Worm (Caenorhabditis elegans) whole organism, late embryonic: ENCODE data around the gene K12H6.7.
A peak's percentile ranks its signal among the peaks of the same experiment; 100 is the strongest.

Experiments used
- Y22D7AL.16 ChIP-seq: sonication (generic microtip); optimal IDR thresholded peaks from 2 replicates; lab custom pipeline; 2016; ENCODE audit warnings: missing genetic modification characterization, missing compliant biosample characterization
- ahr-1 ChIP-seq: sonication (generic microtip); optimal IDR thresholded peaks from 2 replicates; lab custom pipeline; 2016; ENCODE audit warnings: missing genetic modification characterization, missing compliant biosample characterization
- ceh-14 ChIP-seq: sonication (generic microtip); optimal IDR thresholded peaks from 2 replicates; lab custom pipeline; 2016; ENCODE audit warnings: missing genotype, missing genetic modification characterization, missing compliant biosample characterization
- ceh-2 ChIP-seq: sonication (generic microtip); optimal IDR thresholded peaks from 2 replicates; lab custom pipeline; 2016; ENCODE audit warnings: missing genotype, missing genetic modification characterization, missing compliant biosample characterization
- ceh-22 ChIP-seq: sonication (generic microtip); optimal IDR thresholded peaks from 2 replicates; lab custom pipeline; 2017; ENCODE audit warnings: missing biosample characterization, missing genetic modification characterization
- ceh-24 ChIP-seq: sonication (generic microtip); optimal IDR thresholded peaks from 2 replicates; lab custom pipeline; 2016; ENCODE audit warnings: mild to moderate bottlenecking, missing genetic modification characterization, missing compliant biosample characterization
- ceh-30 ChIP-seq: fragments of 150-350 bp; optimal IDR thresholded peaks from 2 replicates; lab custom pipeline; 2014; ENCODE audit warnings: missing biosample characterization, missing genetic modification characterization
- ceh-31 ChIP-seq: sonication (generic microtip); optimal IDR thresholded peaks from 2 replicates; lab custom pipeline; 2016; ENCODE audit warnings: missing genetic modification characterization, missing compliant biosample characterization
- ceh-6 ChIP-seq: fragments of 200-800 bp; sonication (Bioruptor generic); optimal IDR thresholded peaks from 2 replicates; lab custom pipeline; 2018; ENCODE audit warnings: mild to moderate bottlenecking, missing genetic modification characterization, missing compliant biosample characterization
- che-1 ChIP-seq: sonication (generic microtip); optimal IDR thresholded peaks from 2 replicates; lab custom pipeline; 2016; ENCODE audit warnings: mild to moderate bottlenecking, missing genetic modification characterization, missing compliant biosample characterization
- dmd-4 ChIP-seq: sonication (generic microtip); optimal IDR thresholded peaks from 2 replicates; lab custom pipeline; 2016; ENCODE audit warnings: borderline replicate concordance, missing genetic modification characterization, missing compliant biosample characterization
- dve-1 ChIP-seq: sonication (generic microtip); optimal IDR thresholded peaks from 2 replicates; lab custom pipeline; 2017; ENCODE audit warnings: antibody characterized with exemption, mild to moderate bottlenecking, missing genetic modification characterization, missing compliant biosample characterization
- elt-2 ChIP-seq: sonication (generic microtip); optimal IDR thresholded peaks from 2 replicates; lab custom pipeline; 2016; ENCODE audit warnings: missing genetic modification reagents, missing genetic modification characterization, missing compliant biosample characterization
- ets-4 ChIP-seq: sonication (generic microtip); optimal IDR thresholded peaks from 2 replicates; lab custom pipeline; 2016; ENCODE audit warnings: missing genetic modification characterization, missing compliant biosample characterization
- eyg-1 ChIP-seq: sonication (generic microtip); optimal IDR thresholded peaks from 2 replicates; lab custom pipeline; 2016; ENCODE audit warnings: missing genotype, missing genetic modification characterization, missing compliant biosample characterization
- fax-1 ChIP-seq: sonication (generic microtip); optimal IDR thresholded peaks from 2 replicates; lab custom pipeline; 2016; ENCODE audit warnings: missing genotype, missing genetic modification characterization, missing compliant biosample characterization
- fkh-10 ChIP-seq: fragments of 150-350 bp; optimal IDR thresholded peaks from 2 replicates; lab custom pipeline; 2014; ENCODE audit warnings: missing biosample characterization, missing genetic modification reagents, missing genetic modification characterization
- hlh-13 ChIP-seq: fragments of 200-800 bp; sonication (Bioruptor generic); optimal IDR thresholded peaks from 2 replicates; lab custom pipeline; 2018; ENCODE audit warnings: mild to moderate bottlenecking, missing genetic modification characterization, missing compliant biosample characterization
- hlh-30 ChIP-seq: sonication (generic microtip); optimal IDR thresholded peaks from 2 replicates; lab custom pipeline; 2017; ENCODE audit warnings: antibody characterized with exemption, missing genetic modification characterization, missing compliant biosample characterization; ENCODE audit not compliant: insufficient read depth
- hlh-6 ChIP-seq: sonication (generic microtip); optimal IDR thresholded peaks from 2 replicates; lab custom pipeline; 2016; ENCODE audit warnings: missing genotype, missing genetic modification characterization, missing compliant biosample characterization
- lim-6 ChIP-seq: sonication (generic microtip); optimal IDR thresholded peaks from 2 replicates; lab custom pipeline; 2016; ENCODE audit warnings: missing genetic modification characterization, missing compliant biosample characterization
- nfya-1 ChIP-seq: sonication (generic microtip); optimal IDR thresholded peaks from 2 replicates; lab custom pipeline; 2017; ENCODE audit warnings: missing genetic modification characterization, mild to moderate bottlenecking, missing compliant biosample characterization, antibody characterized with exemption, moderate library complexity
- npax-4 ChIP-seq: sonication (generic microtip); optimal IDR thresholded peaks from 2 replicates; lab custom pipeline; 2016; ENCODE audit warnings: missing genetic modification characterization, missing compliant biosample characterization
- rnt-1 ChIP-seq: sonication (generic microtip); optimal IDR thresholded peaks from 2 replicates; lab custom pipeline; 2016; ENCODE audit warnings: missing genetic modification characterization, missing compliant biosample characterization
- tbx-7 ChIP-seq: sonication (generic microtip); optimal IDR thresholded peaks from 2 replicates; lab custom pipeline; 2016; ENCODE audit warnings: missing genotype, missing genetic modification characterization, missing compliant biosample characterization
- ttx-3 ChIP-seq: sonication (generic microtip); optimal IDR thresholded peaks from 2 replicates; lab custom pipeline; 2016; ENCODE audit warnings: missing genetic modification reagents, missing genetic modification characterization, missing compliant biosample characterization
- unc-3 ChIP-seq, 2 experiments: fragments of 200-800 bp in 1 of 2; sonication (Bioruptor generic) in 1 of 2; sonication (generic microtip) in 1 of 2; conservative IDR thresholded peaks in 1 of 2; optimal IDR thresholded peaks in 1 of 2; 2 replicates each; pipeline versions ENCODE4 v1.3.6 to Lab custom; 2016 to 2022; ENCODE audit warnings: missing compliant biosample characterization in 2 of 2, missing genetic modification characterization in 2 of 2, missing genetic modification reagents in 1 of 2

Gene K12H6.7

DNA sequence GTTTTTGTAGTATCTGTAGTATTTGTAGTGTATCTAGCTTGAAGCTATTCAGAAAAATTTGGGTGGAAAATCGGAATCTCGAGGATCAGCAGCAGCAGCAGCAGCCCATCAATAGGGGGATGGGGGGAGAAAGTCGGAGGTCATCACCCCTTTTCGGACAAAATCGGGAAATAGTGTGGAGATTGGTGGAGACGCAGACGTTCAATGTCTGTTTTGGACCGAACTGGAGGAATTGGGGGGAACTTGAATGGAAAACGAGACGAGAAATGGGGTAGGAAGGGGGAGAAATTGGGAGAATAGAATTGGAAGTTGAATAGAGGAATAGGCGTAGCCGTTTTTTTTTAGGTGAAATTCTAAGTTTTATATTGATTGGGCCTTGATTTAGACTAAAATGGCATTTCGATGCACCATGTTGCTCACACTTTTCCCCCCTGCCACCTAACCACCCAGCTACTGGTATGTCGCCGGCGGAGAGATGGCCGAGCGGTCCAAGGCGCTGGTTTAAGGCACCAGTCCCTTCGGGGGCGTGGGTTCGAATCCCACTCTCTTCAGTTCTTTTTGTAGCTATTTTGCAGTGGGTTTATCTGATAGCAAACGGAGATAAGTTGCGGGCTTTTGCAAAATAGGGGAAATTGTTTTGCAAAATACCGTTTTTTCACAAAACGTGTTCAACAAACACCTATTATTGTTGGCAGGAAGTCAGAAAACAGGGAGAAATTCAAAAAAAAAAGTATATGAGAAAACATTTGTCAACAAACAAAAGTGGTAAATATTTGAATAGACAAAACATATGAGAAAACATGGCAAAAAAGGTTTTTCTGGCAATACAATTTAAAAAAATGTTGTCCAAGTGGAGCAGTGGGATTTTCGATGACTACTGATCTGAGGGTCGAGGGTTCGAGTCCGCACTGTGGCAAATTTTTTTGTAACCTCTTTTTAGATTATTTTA lies 23.4 kb upstream of the K12H6.7 start:
- TF ChIP-seq elt-2 (tag; lab: Kevin White, UChicago): peak; percentile 10
- peak; percentile 11 for TF ChIP-seq che-1 (tag; lab: Kevin White, UChicago)
- TF ChIP-seq Y22D7AL.16 (tag; lab: Kevin White, UChicago): peak; percentile 6
- TF ChIP-seq nfya-1 (tag; lab: Kevin White, UChicago): no peak

DNA sequence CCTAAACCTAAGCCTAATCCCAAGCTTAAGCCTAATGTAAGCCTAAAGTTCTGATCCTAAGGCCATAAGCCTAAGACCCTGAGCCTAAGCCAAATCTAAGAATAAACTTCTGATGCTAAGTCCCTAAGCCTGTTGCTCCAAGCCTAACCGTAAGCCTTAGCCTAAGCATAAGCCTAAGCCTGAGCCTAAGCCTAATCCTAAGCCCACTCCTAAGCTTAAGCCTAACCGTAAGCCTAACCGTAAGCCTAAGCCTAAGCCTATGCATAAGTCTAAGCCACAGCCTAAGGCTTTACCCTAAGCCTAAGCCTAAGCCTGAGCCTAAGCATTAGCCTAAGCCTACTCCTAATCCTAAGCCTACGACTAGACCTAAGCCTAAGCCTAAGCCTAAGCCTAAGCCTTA lies 22.6 kb upstream of the K12H6.7 start:
- no peak for TF ChIP-seq ceh-31 (tag; lab: Kevin White, UChicago)
- TF ChIP-seq dve-1: peak; percentile 84
- TF ChIP-seq hlh-30 (tag; lab: Kevin White, UChicago): no peak
- no peak for TF ChIP-seq eyg-1 (tag; lab: Kevin White, UChicago)
- TF ChIP-seq ahr-1 (tag; lab: Kevin White, UChicago): no peak
- no peak for TF ChIP-seq ets-4 (tag; lab: Kevin White, UChicago)
- no peak for TF ChIP-seq ceh-14
- TF ChIP-seq dmd-4 (tag; lab: Kevin White, UChicago): no peak
- TF ChIP-seq ceh-22 (tag; lab: Kevin White, UChicago): no peak

DNA sequence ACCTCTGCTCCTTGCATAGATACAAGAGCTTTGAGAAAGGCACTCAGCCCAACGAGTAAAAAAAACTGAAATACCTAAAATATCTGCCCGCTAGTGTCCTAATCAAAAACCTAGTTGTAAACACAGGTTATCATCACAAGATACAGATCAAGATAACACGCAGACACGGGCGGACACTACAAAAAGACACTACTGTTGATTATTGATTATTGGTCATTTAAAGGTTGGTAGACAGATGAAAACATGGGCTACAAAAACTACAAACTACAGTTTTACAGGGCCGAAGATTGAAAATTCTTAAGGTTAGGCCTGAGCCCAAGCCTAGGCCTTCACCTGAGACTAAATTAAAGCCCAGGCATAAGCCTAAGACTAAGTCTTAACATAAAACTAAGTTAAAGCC lies 22.1 kb upstream of the K12H6.7 start:
- TF ChIP-seq ceh-2 (tag; lab: Kevin White, UChicago) (no peak), elt-2 (tag; lab: Kevin White, UChicago) (peak; percentile 8)
- TF ChIP-seq, all 69 proteins: peak for 1

DNA sequence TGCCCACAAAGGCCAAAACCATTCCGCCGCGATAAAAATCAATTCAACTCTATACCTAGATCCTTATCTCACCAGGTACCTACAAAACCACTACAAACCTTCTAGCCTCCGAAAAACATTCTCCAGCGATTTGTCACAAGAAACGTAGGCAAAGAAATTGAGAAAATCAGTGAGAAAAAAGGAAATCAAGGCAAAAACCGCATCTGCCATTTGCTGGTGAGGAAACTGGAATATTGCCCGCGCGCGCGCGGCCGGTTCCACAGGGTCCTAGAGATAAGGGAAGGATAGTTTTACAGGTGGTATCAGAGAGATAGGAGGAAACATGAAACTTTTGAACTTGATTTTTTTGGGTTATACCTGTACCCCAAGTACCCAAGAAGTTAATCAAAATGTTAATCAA lies 20.8 kb upstream of the K12H6.7 start:
- TF ChIP-seq fax-1 (tag; lab: Kevin White, UChicago): no peak
- TF ChIP-seq ceh-30 (tag; lab: Kevin White, UChicago): no peak
- no peak for TF ChIP-seq ceh-2 (tag; lab: Kevin White, UChicago)
- no peak for TF ChIP-seq npax-4 (tag; lab: Kevin White, UChicago)
- TF ChIP-seq rnt-1: peak; percentile 18

DNA sequence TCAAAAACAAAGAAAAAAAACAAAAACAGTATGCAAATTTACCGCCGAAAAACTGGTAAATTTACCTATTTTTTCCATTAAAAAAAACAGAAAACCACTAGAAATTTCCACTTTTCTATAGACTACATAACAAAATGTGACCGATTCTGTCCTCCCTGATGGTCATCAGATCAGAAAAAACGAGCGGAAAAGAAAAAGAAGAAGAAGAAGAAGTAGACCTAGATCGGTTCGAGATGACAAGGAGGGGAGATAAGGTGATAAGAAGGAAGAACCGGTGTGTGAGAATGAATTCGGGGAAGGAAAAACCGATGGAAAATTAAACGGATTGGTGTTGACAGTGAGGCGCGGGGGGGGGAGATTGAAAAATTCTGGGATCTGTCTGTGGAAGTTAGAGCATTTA lies 19.4 kb upstream of the K12H6.7 start:
- TF ChIP-seq dmd-4 (tag; lab: Kevin White, UChicago) (no peak), fkh-10 (GFP tag; lab: Kevin White, UChicago) (no peak), hlh-30 (tag; lab: Kevin White, UChicago) (no peak), ahr-1 (tag; lab: Kevin White, UChicago) (no peak), ceh-6 (GFP tag; lab: Kevin White, UChicago) (no peak), unc-3 (GFP tag; conservative IDR thresholded peaks at IDR 0.05; lab: Robert Waterston, UW) (no peak), unc-3 (tag; optimal IDR thresholded peaks at IDR 0.05; lab: Kevin White, UChicago) (no peak), ttx-3 (tag; lab: Kevin White, UChicago) (no peak), ceh-2 (tag; lab: Kevin White, UChicago) (no peak), tbx-7 (tag; lab: Kevin White, UChicago) (no peak)

DNA sequence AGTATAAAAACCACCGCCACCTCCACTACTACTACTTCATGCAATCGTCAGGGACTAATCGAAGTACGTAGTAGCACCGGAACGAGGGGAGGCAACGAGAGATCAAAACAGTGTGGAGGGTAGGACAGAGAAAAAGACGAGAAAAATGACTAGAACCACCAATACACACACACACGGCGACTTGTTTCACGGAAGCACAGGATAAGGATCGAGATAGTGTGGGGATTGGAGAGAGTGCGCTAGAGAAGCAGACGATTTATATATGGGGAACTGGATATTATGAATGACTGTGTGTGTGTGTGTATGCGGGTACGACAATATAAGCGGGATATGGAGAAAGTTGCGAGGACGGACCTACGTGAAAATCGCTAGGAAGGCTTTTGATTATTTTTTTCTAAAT lies 18.0 kb upstream of the K12H6.7 start:
- no peak for TF ChIP-seq ceh-24 (tag; lab: Kevin White, UChicago)
- TF ChIP-seq ceh-31 (tag; lab: Kevin White, UChicago): peak; percentile 41
- peak; percentile 11 for TF ChIP-seq hlh-6
- TF ChIP-seq lim-6 (tag; lab: Kevin White, UChicago): no peak
- TF ChIP-seq hlh-13 (GFP tag; lab: Kevin White, UChicago): no peak
- TF ChIP-seq, all 69 proteins: peak for 2
